Fruit fly (Drosophila melanogaster) whole organism, adult: ENCODE measurements around the gene CG32085.
A peak's percentile ranks its signal among the peaks of the same experiment; 100 is the strongest.

ENCODE experiments used
- CG11617 ChIP-seq: fragments of 200-800 bp; sonication (Bioruptor generic); optimal IDR thresholded peaks from 2 replicates; lab custom pipeline; 2017; ENCODE audit warnings: mild to moderate bottlenecking, missing biosample characterization, missing genetic modification reagents, missing genetic modification characterization
- CG7101 ChIP-seq: fragments of 200-800 bp; sonication (Bioruptor generic); optimal IDR thresholded peaks from 2 replicates; lab custom pipeline; 2018; ENCODE audit warnings: missing biosample characterization, mild to moderate bottlenecking, missing genetic modification characterization, moderate library complexity
- bab1 ChIP-seq: fragments of 200-800 bp; sonication (Bioruptor generic); optimal IDR thresholded peaks from 3 replicates; lab custom pipeline; 2019; ENCODE audit warnings: missing biosample characterization, mild to moderate bottlenecking, missing genetic modification characterization, moderate library complexity

- TF ChIP-seq bab1 (GFP tag; lab: Kevin White, UChicago), result peak; percentile 48
- TF ChIP-seq CG7101 (tag; lab: Kevin White, UChicago), result peak; percentile 24
- TF ChIP-seq CG11617 (GFP tag; lab: Kevin White, UChicago), result peak; percentile 24
Measured at dm6 chr3L:11627819-11628483, 52.2 kb downstream of the CG32085 start, which contains the start of gene Apt1.
